Fruit fly (Drosophila melanogaster): Measurements from ENCODE around the gene GILT2.

GILT2 gene

dm6 chr3R:23669401-23670216 lies 9.1 kb upstream of the GILT2 start, which contains the start of gene CG31145 (continued):
- TF ChIP-seq Usf (GFP tag; optimal IDR thresholded peaks at IDR 0.05) (peak; percentile 99), CG18476 (GFP tag; optimal IDR thresholded peaks at IDR 0.05) (peak; percentile 99)

- TF ChIP-seq Camta (GFP tag; optimal IDR thresholded peaks at IDR 0.05) (no peak), CG6272 (GFP tag; IDR thresholded peaks at IDR 0.05) (no peak), CG15601 (tag; optimal IDR thresholded peaks at IDR 0.05) (peak; percentile 64), vfl (GFP tag; optimal IDR thresholded peaks at IDR 0.05) (no peak), Ets65A (GFP tag) (peak; percentile 16), tin (GFP tag; optimal IDR thresholded peaks at IDR 0.05) (no peak), her (GFP tag; optimal IDR thresholded peaks at IDR 0.05) (no peak)
Observed at dm6 chr3R:23673084-23673483, 5.6 kb upstream of the GILT2 start.

DNA sequence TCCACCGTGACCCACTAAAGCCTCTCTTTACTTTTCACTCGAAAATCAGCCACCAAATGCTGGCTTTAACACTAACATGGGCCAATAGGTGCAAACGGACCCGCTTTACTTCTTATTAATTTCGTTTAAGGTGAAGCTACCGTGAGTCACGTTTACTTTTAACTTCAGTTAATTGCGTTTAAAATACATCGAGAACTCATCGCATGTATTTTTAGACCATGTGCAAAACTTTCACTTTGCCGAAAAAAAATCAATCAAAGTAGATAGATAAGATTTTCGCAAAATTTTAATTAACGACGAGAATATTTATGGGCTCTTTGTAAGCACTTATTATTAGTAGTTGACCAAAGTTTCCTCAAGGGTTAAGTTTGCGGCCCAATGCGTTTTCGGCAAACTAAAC lies 4.3 kb upstream of the GILT2 start:
- TF ChIP-seq CG4360 (GFP tag; IDR thresholded peaks at IDR 0.05), result no peak
- TF ChIP-seq Dip2 (GFP tag; IDR thresholded peaks at IDR 0.05), result no peak
- TF ChIP-seq CG17612 (GFP tag; IDR thresholded peaks at IDR 0.05), result no peak
- TF ChIP-seq al (GFP tag; IDR thresholded peaks at IDR 0.05), result no peak
- TF ChIP-seq Hmr (GFP tag; optimal IDR thresholded peaks at IDR 0.05), result no peak
- TF ChIP-seq BtbVII (GFP tag; optimal IDR thresholded peaks at IDR 0.05), result no peak
- no peak for TF ChIP-seq CG18599 (GFP tag; optimal IDR thresholded peaks at IDR 0.05)

DNA sequence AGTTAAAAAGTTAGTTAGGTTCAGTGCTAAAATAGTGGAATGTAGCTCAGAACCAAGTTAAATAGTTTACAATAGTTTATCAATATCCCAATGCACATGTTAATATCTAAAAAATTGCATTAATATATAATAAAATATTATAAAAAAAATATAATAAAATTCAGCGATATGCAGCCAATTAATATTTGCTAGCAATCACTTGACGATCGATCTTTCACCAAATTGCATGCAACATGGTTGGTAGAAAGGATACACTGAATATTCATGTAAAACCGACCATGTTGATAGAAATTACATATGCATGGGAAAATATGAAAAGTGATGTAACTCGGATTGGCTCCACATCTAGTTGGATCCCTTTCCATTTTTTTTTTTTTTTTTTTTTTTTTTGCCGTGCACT lies 3.0 kb upstream of the GILT2 start:
- TF ChIP-seq Fer3 (tag; optimal IDR thresholded peaks at IDR 0.05), result no peak
- TF ChIP-seq CG12942 (GFP tag; optimal IDR thresholded peaks at IDR 0.05), result no peak
- TF ChIP-seq CG17912 (GFP tag; optimal IDR thresholded peaks at IDR 0.05), result no peak
- no peak for TF ChIP-seq gt (GFP tag; IDR thresholded peaks at IDR 0.05)
- TF ChIP-seq CG4328 (GFP tag; optimal IDR thresholded peaks at IDR 0.05), result no peak
- TF ChIP-seq sc (optimal IDR thresholded peaks at IDR 0.05), result no peak
- no peak for TF ChIP-seq sc (GFP tag; optimal IDR thresholded peaks at IDR 0.05)
- no peak for TF ChIP-seq dan (GFP tag; IDR thresholded peaks at IDR 0.05)
- no peak for TF ChIP-seq cas (GFP tag; IDR thresholded peaks at IDR 0.05)
- no peak for TF ChIP-seq CG13624 (GFP tag; optimal IDR thresholded peaks at IDR 0.05)
- TF ChIP-seq fru (optimal IDR thresholded peaks at IDR 0.05), result no peak
- TF ChIP-seq CG7372 (GFP tag; IDR thresholded peaks at IDR 0.05), result no peak
- no peak for TF ChIP-seq kni (GFP tag; optimal IDR thresholded peaks at IDR 0.05)
- no peak for TF ChIP-seq al (GFP tag; IDR thresholded peaks at IDR 0.05)
- no peak for TF ChIP-seq grau (tag; optimal IDR thresholded peaks at IDR 0.05)

DNA sequence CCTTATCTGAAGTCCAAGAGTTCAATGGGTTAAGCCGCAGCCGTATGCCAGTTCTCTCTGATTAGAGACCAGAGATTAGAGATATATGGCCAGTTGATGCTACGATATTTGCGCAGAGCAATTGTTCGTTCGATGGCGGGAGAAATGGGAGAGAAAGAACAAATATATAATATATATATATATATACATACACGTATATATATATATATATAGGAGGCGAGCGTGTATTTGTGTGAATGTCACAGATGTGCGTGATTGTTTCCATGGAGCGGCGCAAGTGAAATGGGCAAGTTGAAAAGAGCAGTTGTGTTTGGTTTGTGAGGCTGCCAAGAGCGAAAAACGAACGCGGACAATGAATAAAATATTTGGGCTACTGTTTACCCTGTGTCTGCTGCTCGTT lies 1.6 kb upstream of the GILT2 start, which contains the start of gene GILT3:
Gene GILT3, plus strand, starts transcription at position 301 of the 400 bp plus-strand sequence.
- 0 out of 2 replicates have a peak, but pooled peaks have one; percentile 25 for TF ChIP-seq CG32532 (GFP tag; IDR thresholded peaks at IDR 0.05)
- peak; percentile 6 for TF ChIP-seq Med (GFP tag)
- TF ChIP-seq crc (GFP tag; optimal IDR thresholded peaks at IDR 0.05), result no peak

DNA sequence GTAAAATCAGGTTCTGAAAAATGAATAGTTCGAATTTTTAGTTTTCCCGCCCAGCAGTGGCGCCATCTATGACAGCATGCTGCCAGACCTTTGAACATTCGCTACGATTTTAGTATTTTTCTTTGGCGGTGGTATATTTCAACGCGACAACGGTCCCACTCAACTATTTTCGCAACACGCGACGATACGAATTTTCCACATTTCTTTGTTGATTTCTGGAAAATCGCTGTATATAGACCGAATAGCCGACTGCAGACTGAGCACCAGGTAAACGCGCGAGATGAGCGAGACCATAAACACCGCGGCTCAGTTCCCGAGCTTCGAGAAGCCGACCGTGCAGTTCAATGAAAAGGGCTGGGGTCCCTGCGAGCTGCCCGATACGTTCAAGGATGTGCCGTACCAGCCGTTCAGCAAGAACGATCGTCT lies 1.2 kb downstream of the GILT2 start, which contains the start of gene eIF3d1:
Gene eIF3d1, plus strand, starts transcription at position 129 of the 426 bp plus-strand sequence.
- TF ChIP-seq Ets65A (GFP tag), result peak; percentile 11
- TF ChIP-seq E2f1 (GFP tag; IDR thresholded peaks at IDR 0.05), result peak; percentile 52; the same call in 1 of the 2 replicates
- TF ChIP-seq CG12299 (tag; optimal IDR thresholded peaks at IDR 0.05), result no peak
- TF ChIP-seq hbn (GFP tag; IDR thresholded peaks at IDR 0.05; ENCODE audit: partially characterized antibody), result no peak
- TF ChIP-seq ind (GFP tag; optimal IDR thresholded peaks at IDR 0.05), result peak; percentile 4
- peak; percentile 57 for TF ChIP-seq phol (tag; optimal IDR thresholded peaks at IDR 0.05)
- no peak for TF ChIP-seq jing (GFP tag; optimal IDR thresholded peaks at IDR 0.05)
- TF ChIP-seq dmrt11E (tag; optimal IDR thresholded peaks at IDR 0.05), result peak; percentile 16
- no peak for TF ChIP-seq Hmr (GFP tag; optimal IDR thresholded peaks at IDR 0.05)
- peak; percentile 23 for TF ChIP-seq fu2 (GFP tag; optimal IDR thresholded peaks at IDR 0.05)
- TF ChIP-seq Oli (tag; optimal IDR thresholded peaks at IDR 0.05), result no peak
- peak; percentile 6 for TF ChIP-seq pnt (GFP tag; optimal IDR thresholded peaks at IDR 0.05)
- 0 out of 2 replicates have a peak, but pooled peaks have one; percentile 17 for TF ChIP-seq Ptx1 (GFP tag; IDR thresholded peaks at IDR 0.05)
